Fruit fly (Drosophila melanogaster) S2 (cell line): ENCODE measurements around the gene RpL3.
A peak's percentile ranks its signal among the peaks of the same experiment; 100 is the strongest.

ENCODE experiments used
- CG8478 ChIP-seq: fragments of >200 bp; optimal IDR thresholded peaks from 2 replicates; lab custom pipeline; 2018
- CTCF ChIP-seq, 2 experiments: fragments of >200 bp; optimal IDR thresholded peaks; 2 replicates each; lab custom pipeline; 2018

The RpL3 gene

DNA sequence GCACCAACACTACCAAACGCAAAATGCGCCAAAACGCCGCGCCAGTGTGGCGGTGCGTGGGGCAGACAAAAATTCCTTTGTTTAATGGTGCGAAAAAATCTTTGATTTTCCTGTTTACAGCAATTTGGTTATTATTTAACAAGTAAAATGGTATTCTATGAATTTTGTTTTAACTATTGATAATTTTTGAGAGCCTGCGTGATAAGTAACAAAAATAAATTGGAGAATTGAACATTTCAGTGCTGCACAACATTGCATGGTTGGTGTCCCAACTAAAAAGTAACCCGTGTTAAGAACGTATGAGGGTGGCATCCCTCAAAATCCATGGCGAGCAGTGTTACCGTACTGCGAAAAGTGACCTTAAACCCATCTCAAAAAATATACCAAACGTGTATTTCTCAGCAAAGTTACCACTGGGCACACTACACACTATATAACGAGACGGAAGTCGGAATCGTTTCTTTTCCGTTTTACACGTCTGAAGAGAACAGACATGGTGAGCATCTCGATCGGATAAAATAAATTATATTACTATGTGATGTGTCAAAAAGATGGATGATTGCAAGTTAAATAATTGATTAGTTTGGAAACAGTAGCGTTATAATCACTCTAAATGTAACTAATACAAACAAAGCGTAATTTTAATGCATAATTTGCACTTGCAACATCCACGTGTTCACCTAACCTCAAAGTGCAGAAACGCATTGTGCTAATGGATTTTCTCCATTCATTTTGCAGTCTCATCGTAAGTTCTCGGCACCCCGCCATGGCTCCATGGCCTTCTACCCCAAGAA, at the start of gene RpL3, which contains the start of gene CG6693:
TSS of gene RpL3 (plus strand) at position 458 of the 794 bp plus-strand sequence.
TSS of gene CG6693 (minus strand) at position 203 of the 794 bp plus-strand sequence.
- TF ChIP-seq CTCF (optimal IDR thresholded peaks at IDR 0.05; lab: Kevin White, UChicago) (peak; percentile 63 to 66), CG8478 (lab: Kevin White, UChicago) (no peak)

DNA sequence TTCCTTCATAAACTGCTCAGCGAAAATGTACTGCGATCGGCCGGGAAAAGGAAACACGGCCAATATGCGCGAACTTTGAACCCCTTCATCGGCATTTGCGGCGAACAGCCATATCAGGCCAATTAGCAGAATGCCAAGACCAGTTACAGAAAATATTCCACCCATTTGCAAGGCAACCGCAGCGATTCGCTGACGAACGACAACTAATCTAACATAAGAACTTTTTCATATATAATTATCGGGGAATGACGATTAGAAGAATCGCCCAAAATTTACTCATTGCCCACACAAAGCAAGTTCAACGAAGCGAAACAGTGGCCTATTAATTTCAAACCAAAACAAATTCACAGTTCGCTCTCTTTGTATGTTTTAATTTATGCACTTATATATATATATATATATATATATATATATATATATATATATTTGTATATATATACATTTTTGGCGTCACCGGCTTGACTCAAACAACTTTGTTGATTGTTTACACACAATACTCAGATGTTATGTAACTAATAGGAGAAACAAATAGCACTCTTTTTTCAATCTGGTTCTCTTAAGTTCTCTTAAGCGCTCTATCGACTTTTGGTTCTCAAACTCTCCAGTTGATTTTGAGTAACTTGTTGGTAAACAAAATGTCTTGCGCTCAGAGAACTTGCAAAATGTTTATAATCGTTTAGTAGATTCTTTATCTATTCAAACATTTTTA, 49.1 kb upstream of the RpL3 start, which contains the start of gene Ugt35A1:
TSS of gene Ugt35A1 (minus strand) at position 205 of the 709 bp plus-strand sequence.
- TF ChIP-seq CTCF (optimal IDR thresholded peaks at IDR 0.05; lab: Kevin White, UChicago) (no peak), CG8478 (lab: Kevin White, UChicago) (no peak)

DNA sequence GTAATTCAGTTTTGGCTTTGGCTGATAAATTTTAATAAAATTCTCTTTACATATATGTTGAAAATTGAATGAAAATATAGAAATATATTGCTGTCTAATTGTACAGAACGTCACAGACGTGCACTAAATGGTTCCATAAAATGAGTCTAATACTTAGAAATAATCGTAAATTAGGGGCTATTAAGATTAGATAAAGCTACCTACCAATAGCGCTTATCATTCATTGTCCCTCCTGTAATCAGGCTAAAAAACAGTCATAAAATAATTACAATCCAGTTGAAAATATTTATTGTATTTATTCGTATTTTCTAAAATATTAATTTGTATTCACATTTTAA, 48.6 kb upstream of the RpL3 start:
- TF ChIP-seq CG8478 (lab: Kevin White, UChicago) = no peak
- TF ChIP-seq CTCF (optimal IDR thresholded peaks at IDR 0.05; lab: Kevin White, UChicago) = no peak

DNA sequence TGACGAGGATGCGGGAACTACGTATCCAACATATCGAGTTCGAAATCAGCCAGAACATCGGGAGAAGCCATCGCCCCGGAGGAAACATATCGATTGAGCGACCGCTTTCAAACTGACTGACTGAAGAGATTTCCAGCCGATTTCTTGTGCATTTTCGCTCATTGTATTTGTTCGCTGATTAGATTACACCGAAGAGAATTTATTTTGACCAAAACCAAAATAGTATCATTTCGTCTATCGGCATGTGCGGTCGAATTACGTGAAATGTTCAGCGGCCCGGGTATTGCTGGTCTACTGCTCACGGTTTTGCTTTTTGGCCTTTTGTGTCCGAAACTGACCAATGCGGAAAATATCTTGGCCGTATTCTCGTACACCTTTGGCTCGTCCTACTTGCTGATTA, 46.4 kb upstream of the RpL3 start, which contains the start of the genes Ugt304A1 and Ugt303A1:
TSS of gene Ugt304A1 (minus strand) at position 101 of the 400 bp plus-strand sequence.
TSS of gene Ugt303A1 (plus strand) at position 222 of the 400 bp plus-strand sequence.
- no peak for TF ChIP-seq CTCF (optimal IDR thresholded peaks at IDR 0.05; lab: Kevin White, UChicago)
- TF ChIP-seq CG8478 (lab: Kevin White, UChicago) = no peak

DNA sequence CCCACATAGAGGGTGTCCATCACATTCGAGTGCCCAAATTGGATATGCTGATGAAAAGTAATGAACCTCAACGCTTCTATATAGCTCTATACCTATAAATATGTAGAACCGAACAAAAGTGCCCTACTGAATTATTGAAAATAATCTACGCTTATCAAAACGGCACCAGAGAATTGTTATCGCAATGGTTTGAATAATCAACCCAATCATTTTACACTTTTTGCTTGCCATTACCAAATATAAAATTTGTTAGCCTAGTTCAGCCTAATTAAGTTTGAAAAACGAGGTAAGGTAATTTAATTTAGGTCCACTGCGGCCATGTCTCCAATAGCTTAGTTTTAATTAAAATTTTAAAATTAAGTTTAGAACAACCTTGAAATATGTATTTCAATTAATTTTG, 45.9 kb upstream of the RpL3 start:
- no peak for TF ChIP-seq CTCF (optimal IDR thresholded peaks at IDR 0.05; lab: Kevin White, UChicago)
- no peak for TF ChIP-seq CG8478 (lab: Kevin White, UChicago)

DNA sequence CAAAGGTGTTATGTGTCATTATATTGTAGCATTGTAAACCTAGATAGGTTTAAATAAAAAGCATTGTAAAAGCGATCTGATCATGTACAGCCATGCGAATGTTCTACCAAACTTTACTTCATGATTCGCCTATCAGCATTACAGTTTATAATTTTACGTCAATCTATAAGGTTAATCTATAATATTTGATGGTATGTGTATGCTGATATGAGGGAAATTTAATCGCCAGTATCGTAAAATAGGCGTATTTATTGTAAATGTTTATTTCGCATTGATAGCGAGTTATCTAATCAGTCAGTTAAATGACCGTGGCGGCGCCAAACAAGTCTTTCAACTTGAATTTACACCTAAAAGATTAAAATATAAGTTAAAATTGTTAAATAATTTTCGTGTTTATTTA, 44.1 kb upstream of the RpL3 start:
- no peak for TF ChIP-seq CTCF (optimal IDR thresholded peaks at IDR 0.05; lab: Kevin White, UChicago)
- no peak for TF ChIP-seq CG8478 (lab: Kevin White, UChicago)

DNA sequence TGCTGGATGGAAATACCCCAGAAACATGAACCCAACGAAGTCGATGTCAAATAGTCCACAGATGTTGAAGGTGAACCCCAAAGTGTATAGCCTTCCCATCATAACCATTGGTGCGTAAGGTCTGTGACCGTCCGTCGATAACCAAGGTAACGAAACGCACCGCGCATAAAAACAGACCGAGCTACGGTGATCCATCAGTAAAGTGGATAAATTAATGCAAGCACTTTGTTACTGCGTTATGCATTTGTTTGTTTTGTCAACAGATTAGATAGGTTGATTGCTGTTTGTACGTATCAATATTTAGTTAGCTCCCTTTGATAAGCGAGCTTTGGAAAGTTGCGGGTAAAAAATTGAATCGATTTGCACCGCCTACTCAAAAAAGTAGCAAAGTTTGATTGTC, 43.4 kb upstream of the RpL3 start:
- TF ChIP-seq CG8478 (lab: Kevin White, UChicago) (no peak), CTCF (optimal IDR thresholded peaks at IDR 0.05; lab: Kevin White, UChicago) (no peak)

DNA sequence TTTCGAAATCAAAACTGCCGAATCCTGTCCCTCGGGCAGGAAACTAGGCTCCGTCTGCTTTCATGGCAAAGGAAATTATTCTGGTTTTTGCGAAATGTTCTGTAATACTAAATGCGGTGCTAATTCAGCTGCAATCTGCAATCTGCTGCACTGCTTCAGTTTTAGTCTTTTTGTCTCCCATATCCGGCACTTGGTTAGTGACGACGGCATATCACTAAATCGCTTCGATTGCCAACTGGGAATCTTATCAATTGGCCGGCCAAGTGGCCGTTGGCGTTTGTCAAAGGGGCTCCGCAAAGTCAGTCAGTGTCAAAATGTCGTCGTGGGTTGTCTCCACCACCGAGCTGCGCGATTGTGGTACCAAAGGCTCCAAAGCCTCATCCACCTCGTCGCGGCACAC, 25.9 kb upstream of the RpL3 start, which contains the start of gene CG18577:
TSS of gene CG18577 (plus strand) at position 301 of the 400 bp plus-strand sequence.
- no peak for TF ChIP-seq CG8478 (lab: Kevin White, UChicago)
- no peak for TF ChIP-seq CTCF (optimal IDR thresholded peaks at IDR 0.05; lab: Kevin White, UChicago)

DNA sequence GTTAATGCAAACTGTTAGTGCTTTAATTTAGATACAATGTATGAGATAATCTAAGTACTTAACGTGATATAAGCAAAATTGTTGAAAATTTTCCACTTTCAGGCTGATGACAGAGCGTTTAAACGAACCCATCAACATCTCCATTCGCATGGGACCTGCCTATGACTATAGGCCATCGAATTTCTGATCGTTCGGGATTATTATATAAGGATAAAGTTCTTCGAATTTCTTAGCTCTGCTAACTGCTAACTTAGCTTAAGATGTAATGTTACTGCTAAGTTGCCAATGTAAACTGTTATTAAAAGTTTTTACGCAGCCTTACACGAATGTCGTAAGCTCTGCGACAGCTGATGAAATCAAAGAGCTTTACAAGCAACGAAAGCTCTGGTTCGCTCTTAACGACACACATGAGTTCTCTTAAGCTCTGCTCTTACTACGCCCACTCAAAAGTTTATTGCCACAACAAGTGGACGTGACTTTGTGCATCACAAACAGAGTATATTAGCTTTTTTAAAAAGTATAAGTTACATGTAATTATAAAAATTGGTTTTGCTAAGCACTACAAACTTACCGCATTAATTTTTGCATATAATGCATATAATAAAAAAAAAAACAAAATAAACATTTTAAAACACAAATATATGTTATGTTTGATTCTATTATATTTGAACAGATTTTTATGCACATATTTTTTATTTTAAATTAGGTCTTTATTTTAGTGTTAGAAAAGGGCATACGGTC, 24.9 kb upstream of the RpL3 start:
- TF ChIP-seq CG8478 (lab: Kevin White, UChicago) (no peak), CTCF (optimal IDR thresholded peaks at IDR 0.05; lab: Kevin White, UChicago) (no peak)

DNA sequence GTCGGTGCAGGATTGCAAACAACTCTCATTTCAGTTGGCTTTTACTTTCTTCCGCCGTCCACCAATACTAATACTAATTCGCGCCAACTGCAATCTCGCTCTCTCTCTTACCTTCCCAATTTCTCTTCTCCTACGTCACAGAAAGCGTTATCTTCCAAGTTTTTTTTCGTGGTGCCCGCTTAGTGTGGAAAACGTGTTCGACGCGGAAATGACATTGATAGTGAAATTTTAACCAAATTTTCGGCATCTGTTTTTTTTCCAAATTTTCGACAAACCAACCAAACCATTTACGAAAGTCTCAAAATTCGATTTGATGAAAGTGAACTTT, 24.3 kb upstream of the RpL3 start, which contains the start of gene cu:
TSS of gene cu (plus strand) at position 204 of the 328 bp plus-strand sequence.
- TF ChIP-seq CTCF (optimal IDR thresholded peaks at IDR 0.05; lab: Kevin White, UChicago) (no peak), CG8478 (lab: Kevin White, UChicago) (no peak)

DNA sequence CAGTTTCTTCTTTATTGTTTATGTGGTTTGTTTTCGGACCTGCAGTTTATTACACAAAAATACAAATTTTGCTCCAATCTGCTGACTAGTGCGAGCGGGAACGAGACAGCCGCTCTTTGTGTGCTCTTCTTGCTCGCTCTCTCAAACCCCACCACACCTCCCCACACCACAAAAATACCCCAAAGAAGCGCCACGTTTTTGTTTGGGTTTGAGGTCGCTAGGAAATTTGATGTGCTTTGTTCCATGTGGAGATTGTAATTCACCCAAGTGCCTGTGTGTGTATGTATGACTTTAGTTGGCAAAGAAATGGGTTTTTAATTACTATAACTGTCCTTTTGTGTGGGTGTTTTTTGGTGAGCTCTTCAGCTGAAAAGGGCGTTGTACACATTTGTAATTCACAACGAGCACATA, 23.6 kb upstream of the RpL3 start:
- TF ChIP-seq CTCF (optimal IDR thresholded peaks at IDR 0.05; lab: Kevin White, UChicago) (no peak), CG8478 (lab: Kevin White, UChicago) (no peak)

DNA sequence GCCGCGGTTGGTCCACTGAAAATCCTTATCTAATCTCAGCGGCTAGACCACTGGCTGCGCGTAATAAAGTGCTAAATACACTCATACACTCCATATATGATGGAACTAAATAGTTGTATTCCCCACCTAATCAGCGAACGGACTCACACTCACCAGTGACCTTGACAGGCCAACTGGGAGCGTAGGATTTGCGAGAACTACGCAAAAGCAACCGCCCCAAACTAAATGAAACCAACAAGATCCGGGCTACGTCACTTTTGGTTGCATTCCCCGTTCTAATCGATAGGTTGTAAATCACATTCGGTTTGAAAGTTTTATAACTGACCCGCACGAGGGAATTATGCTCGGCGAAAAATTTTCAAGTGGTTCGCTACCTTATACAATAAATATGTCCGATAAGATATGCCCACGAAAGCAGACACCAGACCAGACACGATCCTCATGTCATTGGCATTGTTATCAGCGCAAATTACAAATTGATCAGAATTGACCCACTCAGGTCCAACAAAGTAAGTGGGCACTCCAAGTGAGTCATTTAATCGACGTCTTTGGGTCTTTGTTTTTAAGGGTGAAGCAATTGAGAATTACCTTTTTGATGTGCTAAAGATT, 22.4 kb upstream of the RpL3 start:
- TF ChIP-seq CTCF (optimal IDR thresholded peaks at IDR 0.05; lab: Kevin White, UChicago) = no peak
- TF ChIP-seq CG8478 (lab: Kevin White, UChicago) = no peak

DNA sequence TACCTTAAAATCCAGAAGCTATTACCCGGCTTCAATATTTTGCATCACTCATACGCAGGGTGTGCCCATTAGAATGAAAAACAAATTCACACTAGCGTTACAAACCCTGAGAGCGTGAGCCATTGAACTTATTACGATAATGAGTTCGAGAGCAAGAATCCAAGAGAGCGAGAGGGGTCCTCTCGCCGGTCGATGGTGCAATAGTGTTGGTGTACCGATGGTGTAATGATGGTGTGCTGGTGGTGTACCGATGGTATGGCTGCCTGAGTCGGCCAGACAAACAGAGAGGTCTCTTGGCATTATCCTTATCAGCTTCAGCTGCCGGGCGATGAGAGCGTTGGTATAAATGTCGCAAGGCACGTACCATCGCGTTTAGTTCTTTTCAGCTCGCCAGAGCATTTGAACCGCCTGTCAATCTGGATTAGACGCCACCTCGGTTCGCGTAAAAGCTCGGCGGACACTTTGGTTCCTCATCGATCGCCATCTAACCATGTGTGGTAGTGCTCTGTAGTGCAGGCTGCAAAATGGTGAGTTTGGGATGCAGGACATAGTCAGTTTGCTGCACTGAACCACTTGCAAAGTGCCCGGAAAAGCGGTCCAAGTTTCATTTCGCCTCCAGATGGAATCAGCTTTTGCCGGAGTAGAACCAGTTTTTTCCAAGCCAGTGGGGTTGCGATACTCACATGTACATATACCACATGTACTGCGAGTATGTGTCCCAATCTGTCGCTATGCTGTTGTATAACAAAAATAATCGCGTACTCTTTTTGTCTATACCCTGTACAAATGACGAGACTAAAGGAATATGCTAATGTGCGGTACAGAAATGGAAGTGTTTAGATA, 21.4 kb upstream of the RpL3 start:
- TF ChIP-seq CTCF (optimal IDR thresholded peaks at IDR 0.05; lab: Kevin White, UChicago) (no peak), CG8478 (lab: Kevin White, UChicago) (no peak)
